Fruit fly (Drosophila melanogaster) whole organism, embryonic: ENCODE results near the gene Polr1C.

Experiments
- Bdp1 ChIP-seq: fragments of 200-800 bp; sonication (Bioruptor generic); optimal IDR thresholded peaks from 3 replicates; lab custom pipeline; 2016; ENCODE audit warnings: missing biosample characterization, missing genetic modification characterization
- Bteb2 ChIP-seq: fragments of 200-800 bp; sonication (Bioruptor generic); optimal IDR thresholded peaks from 2 replicates; lab custom pipeline; 2016; ENCODE audit warnings: missing biosample characterization, missing genetic modification characterization
- CG10321 ChIP-seq: fragments of 200-800 bp; sonication (Bioruptor generic); IDR thresholded peaks from 2 replicates; pipeline ENCODE4 v1.3.6; 2022; ENCODE audit warnings: missing biosample characterization, missing genetic modification characterization
- CG11247 ChIP-seq: fragments of 200-800 bp; sonication (Bioruptor generic); IDR thresholded peaks from 2 replicates; pipeline ENCODE4 v1.3.6; 2022; ENCODE audit warnings: missing biosample characterization, missing genetic modification characterization
- CG11560 ChIP-seq: fragments of 200-800 bp; sonication (Bioruptor generic); IDR thresholded peaks from 3 replicates; pipeline ENCODE4 v1.3.6; 2022; ENCODE audit warnings: missing biosample characterization, missing genetic modification characterization
- CG12391 ChIP-seq: fragments of 200-800 bp; sonication (Bioruptor generic); optimal IDR thresholded peaks from 3 replicates; lab custom pipeline; 2018; ENCODE audit warnings: missing biosample characterization, mild to moderate bottlenecking, missing genetic modification characterization, moderate library complexity
- CG14710 ChIP-seq: fragments of 200-800 bp; sonication (Bioruptor generic); optimal IDR thresholded peaks from 3 replicates; lab custom pipeline; 2019; ENCODE audit warnings: missing biosample characterization, mild to moderate bottlenecking, missing genetic modification characterization, moderate library complexity
- CG1529 ChIP-seq: fragments of 200-800 bp; sonication (Bioruptor generic); optimal IDR thresholded peaks from 3 replicates; lab custom pipeline; 2018; ENCODE audit warnings: missing biosample characterization, missing genetic modification characterization
- CG15601 ChIP-seq: fragments of 200-800 bp; sonication (Bioruptor generic); optimal IDR thresholded peaks from 3 replicates; lab custom pipeline; 2019; ENCODE audit warnings: missing biosample characterization, mild to moderate bottlenecking, missing genetic modification characterization, moderate library complexity
- CG15696 ChIP-seq: fragments of 200-800 bp; sonication (Bioruptor generic); optimal IDR thresholded peaks from 2 replicates; lab custom pipeline; 2019; ENCODE audit warnings: missing biosample characterization, mild to moderate bottlenecking, missing genetic modification characterization, moderate library complexity
- CG16813 ChIP-seq: fragments of 200-800 bp; sonication (Bioruptor generic); IDR thresholded peaks from 3 replicates; pipeline ENCODE4 v1.3.6; 2022; ENCODE audit warnings: missing biosample characterization, missing genetic modification characterization; ENCODE audit not compliant: partially characterized antibody
- CG17612 ChIP-seq: fragments of 200-800 bp; sonication (Bioruptor generic); IDR thresholded peaks from 2 replicates; pipeline ENCODE4 v1.3.6; 2022; ENCODE audit warnings: missing biosample characterization, missing genetic modification characterization
- CG30403 ChIP-seq: fragments of 200-800 bp; sonication (Bioruptor generic); optimal IDR thresholded peaks from 3 replicates; lab custom pipeline; 2016; ENCODE audit warnings: missing biosample characterization, missing genetic modification characterization
- CG30431 ChIP-seq: fragments of 200-800 bp; sonication (Bioruptor generic); optimal IDR thresholded peaks from 2 replicates; lab custom pipeline; 2017; ENCODE audit warnings: missing biosample characterization, missing genetic modification characterization
- CG3065 ChIP-seq: fragments of 200-800 bp; sonication (Bioruptor generic); optimal IDR thresholded peaks from 2 replicates; lab custom pipeline; 2016; ENCODE audit warnings: missing biosample characterization, missing genetic modification characterization
- CG34376 ChIP-seq: fragments of 200-800 bp; sonication (Bioruptor generic); optimal IDR thresholded peaks from 2 replicates; lab custom pipeline; 2018; ENCODE audit warnings: missing biosample characterization, mild to moderate bottlenecking, missing genetic modification characterization
- CG5245 ChIP-seq: fragments of 200-800 bp; sonication (Bioruptor generic); optimal IDR thresholded peaks from 3 replicates; lab custom pipeline; 2016; ENCODE audit warnings: missing biosample characterization, missing genetic modification characterization
- CG6683 ChIP-seq: fragments of 200-800 bp; sonication (Bioruptor generic); optimal IDR thresholded peaks from 2 replicates; lab custom pipeline; 2017; ENCODE audit warnings: missing biosample characterization, mild to moderate bottlenecking, missing genetic modification characterization, missing genetic modification reagents
- CG7372 ChIP-seq: fragments of 200-800 bp; sonication (Bioruptor generic); IDR thresholded peaks from 2 replicates; pipeline ENCODE4 v1.3.6; 2022; ENCODE audit warnings: missing biosample characterization, missing genetic modification characterization
- CG7786 ChIP-seq: fragments of 200-800 bp; sonication (Bioruptor generic); optimal IDR thresholded peaks from 2 replicates; lab custom pipeline; 2016; ENCODE audit warnings: missing biosample characterization, missing genetic modification characterization
- D19A ChIP-seq: fragments of 200-800 bp; optimal IDR thresholded peaks from 3 replicates; lab custom pipeline; 2019; ENCODE audit warnings: missing biosample characterization, mild to moderate bottlenecking, missing genetic modification characterization, moderate library complexity
- Dfd ChIP-seq, 2 experiments: fragments of >200 bp; optimal IDR thresholded peaks; 2 replicates each; lab custom pipeline; 2017; ENCODE audit warnings: missing biosample characterization in 2 of 2, missing genetic modification characterization in 2 of 2
- ERR ChIP-seq: fragments of 200-800 bp; sonication (Bioruptor generic); optimal IDR thresholded peaks from 2 replicates; lab custom pipeline; 2016; ENCODE audit warnings: missing biosample characterization, missing genetic modification characterization
- HLH4C ChIP-seq: fragments of 200-800 bp; sonication (Bioruptor generic); IDR thresholded peaks from 3 replicates; pipeline ENCODE4 v1.3.6; 2022; ENCODE audit warnings: missing biosample characterization, missing genetic modification characterization; ENCODE audit not compliant: partially characterized antibody
- Hr51 ChIP-seq, 2 experiments: fragments of 200-800 bp; sonication (Bioruptor generic); optimal IDR thresholded peaks; 2 replicates in 1 of 2; 3 replicates in 1 of 2; lab custom pipeline; 2016 to 2018; ENCODE audit warnings: missing biosample characterization in 2 of 2, missing genetic modification characterization in 2 of 2, mild to moderate bottlenecking in 1 of 2, moderate library complexity in 1 of 2
- Hr78 ChIP-seq, 2 experiments: fragments of 200-800 bp in 1 of 2; fragments of >200 bp in 1 of 2; sonication (Bioruptor generic) in 1 of 2; optimal IDR thresholded peaks; 2 replicates each; lab custom pipeline; 2017 to 2019; ENCODE audit warnings: missing biosample characterization in 2 of 2, missing genetic modification characterization in 2 of 2, mild to moderate bottlenecking in 1 of 2, moderate library complexity in 1 of 2
- Myb ChIP-seq: fragments of 200-800 bp; sonication (Bioruptor generic); optimal IDR thresholded peaks from 2 replicates; lab custom pipeline; 2016; ENCODE audit warnings: missing biosample characterization, missing genetic modification characterization
- Neu2 ChIP-seq: fragments of 200-800 bp; sonication (Bioruptor generic); optimal IDR thresholded peaks from 3 replicates; lab custom pipeline; 2016; ENCODE audit warnings: missing biosample characterization, missing genetic modification characterization, borderline replicate concordance
- Nf-YB ChIP-seq: fragments of 200-800 bp; sonication (Bioruptor generic); optimal IDR thresholded peaks from 3 replicates; lab custom pipeline; 2019; ENCODE audit warnings: missing biosample characterization, mild to moderate bottlenecking, missing genetic modification characterization, moderate library complexity
- Opbp ChIP-seq: fragments of 200-800 bp; sonication (Bioruptor generic); IDR thresholded peaks from 3 replicates; pipeline ENCODE4 v1.3.6; 2022; ENCODE audit warnings: missing biosample characterization, missing genetic modification characterization; ENCODE audit not compliant: partially characterized antibody
- Poxn ChIP-seq: fragments of 200-800 bp; sonication (Bioruptor generic); IDR thresholded peaks from 2 replicates; pipeline ENCODE4 v1.3.6; 2022; ENCODE audit warnings: missing biosample characterization, missing genetic modification characterization
- aop ChIP-seq: fragments of 200-800 bp; sonication (Bioruptor generic); IDR thresholded peaks from 2 replicates; pipeline ENCODE4 v1.3.6; 2022; ENCODE audit warnings: missing biosample characterization, missing genetic modification characterization
- bowl ChIP-seq: fragments of 200-800 bp; sonication (Bioruptor generic); IDR thresholded peaks from 2 replicates; pipeline ENCODE4 v1.3.6; 2022; ENCODE audit warnings: missing biosample characterization, missing genetic modification characterization
- br ChIP-seq: fragments of >200 bp; optimal IDR thresholded peaks from 2 replicates; lab custom pipeline; 2017
- chn ChIP-seq: fragments of 200-800 bp; sonication (Bioruptor generic); optimal IDR thresholded peaks from 2 replicates; lab custom pipeline; 2016; ENCODE audit warnings: missing biosample characterization, missing genetic modification characterization
- cwo ChIP-seq: fragments of 200-800 bp; sonication (Bioruptor generic); optimal IDR thresholded peaks from 3 replicates; lab custom pipeline; 2017; ENCODE audit warnings: missing biosample characterization, missing genetic modification characterization, mild to moderate bottlenecking, moderate library complexity, missing genetic modification reagents
- exex ChIP-seq: fragments of 200-800 bp; sonication (Bioruptor generic); optimal IDR thresholded peaks from 4 replicates; lab custom pipeline; 2018; ENCODE audit warnings: missing biosample characterization, mild to moderate bottlenecking, missing genetic modification characterization, moderate library complexity
- fd96Cb ChIP-seq: fragments of 200-800 bp; sonication (Bioruptor generic); optimal IDR thresholded peaks from 2 replicates; lab custom pipeline; 2018; ENCODE audit warnings: missing biosample characterization, mild to moderate bottlenecking, missing genetic modification characterization, moderate library complexity
- gce ChIP-seq: fragments of 200-800 bp; sonication (Bioruptor generic); IDR thresholded peaks from 3 replicates; pipeline ENCODE4 v1.3.6; 2022; ENCODE audit warnings: missing biosample characterization, missing genetic modification characterization
- insv ChIP-seq, 2 experiments: fragments of 200-800 bp; sonication (Bioruptor generic); optimal IDR thresholded peaks; 3 replicates each; lab custom pipeline; 2016 to 2018; ENCODE audit warnings: missing biosample characterization in 2 of 2, missing genetic modification characterization in 2 of 2
- mld ChIP-seq: fragments of 200-800 bp; sonication (Bioruptor generic); IDR thresholded peaks from 3 replicates; pipeline ENCODE4 v1.3.6; 2022; ENCODE audit warnings: missing biosample characterization, missing genetic modification characterization; ENCODE audit not compliant: partially characterized antibody
- org-1 ChIP-seq: fragments of 200-800 bp; sonication (Bioruptor generic); optimal IDR thresholded peaks from 2 replicates; lab custom pipeline; 2017; ENCODE audit warnings: missing biosample characterization, missing genetic modification characterization
- pros ChIP-seq: fragments of 200-800 bp; sonication (Bioruptor generic); optimal IDR thresholded peaks from 3 replicates; lab custom pipeline; 2019; ENCODE audit warnings: missing biosample characterization, mild to moderate bottlenecking, missing genetic modification characterization, moderate library complexity
- sd ChIP-seq: fragments of 200-800 bp; sonication (Bioruptor generic); optimal IDR thresholded peaks from 3 replicates; lab custom pipeline; 2018; ENCODE audit warnings: missing biosample characterization, mild to moderate bottlenecking, missing genetic modification characterization, moderate library complexity
- sens-2 ChIP-seq: fragments of 200-800 bp; sonication (Bioruptor generic); IDR thresholded peaks from 2 replicates; pipeline ENCODE4 v1.3.6; 2022; ENCODE audit warnings: missing biosample characterization, missing genetic modification characterization
- slbo ChIP-seq: fragments of 200-800 bp; sonication (Bioruptor generic); IDR thresholded peaks from 2 replicates; pipeline ENCODE4 v1.3.6; 2022; ENCODE audit warnings: missing biosample characterization, missing genetic modification characterization
- tin ChIP-seq: fragments of 200-800 bp; sonication (Bioruptor generic); optimal IDR thresholded peaks from 3 replicates; lab custom pipeline; 2016; ENCODE audit warnings: missing biosample characterization, missing genetic modification characterization
- trem ChIP-seq: fragments of 200-800 bp; optimal IDR thresholded peaks from 3 replicates; lab custom pipeline; 2019; ENCODE audit warnings: missing biosample characterization, mild to moderate bottlenecking, missing genetic modification characterization, moderate library complexity

Polr1C gene

dm6 chr2L:4981278-4981966 is 12.6 kb downstream of the Polr1C start, which contains the start of the genes CG8892 and CG34126 (continued):
- TF ChIP-seq insv (GFP tag; optimal IDR thresholded peaks at IDR 0.05; lab: Kevin White, UChicago) (peak in 1 of 2 experiments; percentile 91), CG30403 (peak; percentile 100), CG5245 (GFP tag; lab: Kevin White, UChicago) (peak; percentile 96), Poxn (GFP tag; lab: Robert Waterston, UW) (peak; percentile 86), cwo (GFP tag; lab: Kevin White, UChicago) (peak; percentile 94), CG7786 (GFP tag; lab: Kevin White, UChicago) (peak; percentile 96), trem (tag; lab: Kevin White, UChicago) (peak; percentile 93), sens-2 (peak; percentile 77), Opbp (GFP tag; lab: Robert Waterston, UW) (0 out of 3 replicates have a peak, but pooled peaks have one; percentile 28), CG10321 (GFP tag; lab: Robert Waterston, UW) (peak; percentile 69), CG16813 (GFP tag; lab: Robert Waterston, UW) (peak; percentile 36; the same call in 2 of the 3 replicates), CG30431 (GFP tag; lab: Kevin White, UChicago) (peak; percentile 98), Myb (GFP tag; lab: Kevin White, UChicago) (peak; percentile 84), tin (peak; percentile 99), bowl (peak; percentile 74), gce (peak; percentile 78; the same call in 2 of the 3 replicates), Hr51 (GFP tag; optimal IDR thresholded peaks at IDR 0.05; lab: Kevin White, UChicago) (peak; percentile 95 to 98), CG15696 (tag; lab: Kevin White, UChicago) (peak; percentile 98), CG15601 (tag; lab: Kevin White, UChicago) (peak; percentile 94), CG34376 (GFP tag; lab: Kevin White, UChicago) (peak; percentile 97), pros (GFP tag; lab: Kevin White, UChicago) (peak; percentile 51), sd (tag; lab: Kevin White, UChicago) (peak; percentile 90), CG17612 (GFP tag; lab: Robert Waterston, UW) (peak; percentile 87), mld (GFP tag; lab: Robert Waterston, UW) (no peak), CG14710 (peak; percentile 98), ERR (GFP tag; lab: Kevin White, UChicago) (peak; percentile 87), CG11247 (peak; percentile 96), slbo (GFP tag; lab: Robert Waterston, UW) (peak; percentile 98), HLH4C (GFP tag; lab: Robert Waterston, UW) (0 out of 3 replicates have a peak, but pooled peaks have one; percentile 28), Dfd (GFP tag; optimal IDR thresholded peaks at IDR 0.05; lab: Kevin White, UChicago) (peak in 1 of 2 experiments; percentile 92), Hr78 (GFP tag; optimal IDR thresholded peaks at IDR 0.05; lab: Kevin White, UChicago) (peak in 1 of 2 experiments; percentile 75), CG3065 (GFP tag; lab: Kevin White, UChicago) (peak; percentile 96), D19A (tag; lab: Kevin White, UChicago) (peak; percentile 87), CG7372 (GFP tag; lab: Robert Waterston, UW) (peak; percentile 97), Bdp1 (peak; percentile 92), org-1 (peak; percentile 96), fd96Cb (tag; lab: Kevin White, UChicago) (peak; percentile 97), CG6683 (peak; percentile 93), br (lab: Kevin White, UChicago) (no peak), CG11560 (tag; lab: Robert Waterston, UW) (peak; percentile 90), aop (GFP tag; lab: Robert Waterston, UW) (peak; percentile 72; the same call in 1 of the 2 replicates), exex (tag; lab: Kevin White, UChicago) (peak; percentile 83), CG12391 (tag; lab: Kevin White, UChicago) (peak; percentile 98), CG1529 (peak; percentile 94), Nf-YB (peak; percentile 81), chn (peak; percentile 98), Neu2 (peak; percentile 72), Bteb2 (GFP tag; lab: Kevin White, UChicago) (peak; percentile 94)
